Fruit fly (Drosophila melanogaster) whole organism, wandering third instar larva: ENCODE measurements around the gene CG10584.

Experiments used
- Abd-B ChIP-seq: fragments of >200 bp; optimal IDR thresholded peaks from 2 replicates; lab custom pipeline; 2017; ENCODE audit warnings: missing biosample characterization, missing genetic modification characterization
- CG32264 ChIP-seq: fragments of 200-800 bp; sonication (Bioruptor generic); optimal IDR thresholded peaks from 2 replicates; lab custom pipeline; 2016; ENCODE audit warnings: missing biosample characterization, missing genetic modification characterization
- CG9705 ChIP-seq: fragments of 200-800 bp; sonication (Bioruptor generic); optimal IDR thresholded peaks from 2 replicates; lab custom pipeline; 2018; ENCODE audit warnings: missing biosample characterization, mild to moderate bottlenecking, missing genetic modification characterization
- CrebA ChIP-seq: fragments of 200-800 bp; sonication (Bioruptor generic); optimal IDR thresholded peaks from 2 replicates; lab custom pipeline; 2016; ENCODE audit warnings: missing biosample characterization, mild to moderate bottlenecking, missing genetic modification characterization, borderline replicate concordance
- Dfd ChIP-seq: fragments of >200 bp; optimal IDR thresholded peaks from 2 replicates; lab custom pipeline; 2017; ENCODE audit warnings: missing biosample characterization, missing genetic modification characterization
- Dif ChIP-seq: fragments of 200-275, 200-300 bp; sonication (Bioruptor generic); optimal IDR thresholded peaks from 2 replicates; lab custom pipeline; 2018; ENCODE audit warnings: missing biosample characterization, missing genetic modification characterization; ENCODE audit not compliant: partially characterized antibody
- GATAd ChIP-seq: sonication (Bioruptor generic); optimal IDR thresholded peaks from 2 replicates; lab custom pipeline; 2016; ENCODE audit warnings: missing biosample characterization, missing genetic modification characterization
- Hr78 ChIP-seq: fragments of >200 bp; optimal IDR thresholded peaks from 2 replicates; lab custom pipeline; 2017; ENCODE audit warnings: missing biosample characterization, missing genetic modification characterization
- Hr83 ChIP-seq: fragments of 200-300 bp; sonication (Bioruptor generic); optimal IDR thresholded peaks from 2 replicates; lab custom pipeline; 2016; ENCODE audit warnings: missing biosample characterization, mild to moderate bottlenecking, missing genetic modification characterization, moderate library complexity; ENCODE audit not compliant: poor library complexity, severe bottlenecking
- Jra ChIP-seq: sonication (Bioruptor generic); optimal IDR thresholded peaks from 2 replicates; lab custom pipeline; 2016; ENCODE audit warnings: missing biosample characterization, missing genetic modification characterization
- Mio ChIP-seq: sonication (Bioruptor generic); optimal IDR thresholded peaks from 2 replicates; lab custom pipeline; 2016; ENCODE audit warnings: missing biosample characterization, missing genetic modification characterization
- Myc ChIP-seq: fragments of >200 bp; optimal IDR thresholded peaks from 2 replicates; lab custom pipeline; 2017
- N ChIP-seq: fragments of >200 bp; optimal IDR thresholded peaks from 2 replicates; lab custom pipeline; 2018; ENCODE audit warnings: missing biosample characterization, missing external identifiers, missing genetic modification characterization
- OdsH ChIP-seq: fragments of 200-800 bp; sonication (Bioruptor generic); optimal IDR thresholded peaks from 2 replicates; lab custom pipeline; 2016; ENCODE audit warnings: missing biosample characterization, mild to moderate bottlenecking, missing genetic modification characterization
- Rel ChIP-seq, 2 experiments: fragments of 200-800 bp; sonication (Bioruptor generic) in 1 of 2; optimal IDR thresholded peaks; 2 replicates in 1 of 2; 3 replicates in 1 of 2; lab custom pipeline; 2016 to 2019; ENCODE audit warnings: mild to moderate bottlenecking in 2 of 2, missing biosample characterization in 2 of 2, missing genetic modification characterization in 2 of 2, moderate library complexity in 1 of 2
- Sp1 ChIP-seq: fragments of 200-800 bp; sonication (Bioruptor generic); optimal IDR thresholded peaks from 3 replicates; lab custom pipeline; 2019; ENCODE audit warnings: missing biosample characterization, mild to moderate bottlenecking, missing genetic modification characterization, moderate library complexity
- Vsx2 ChIP-seq: fragments of 200-300, 225-300 bp; sonication (Bioruptor generic); optimal IDR thresholded peaks from 2 replicates; lab custom pipeline; 2018; ENCODE audit warnings: missing biosample characterization, missing genetic modification characterization; ENCODE audit not compliant: partially characterized antibody
- br ChIP-seq: fragments of 200-800 bp; sonication (Bioruptor generic); optimal IDR thresholded peaks from 2 replicates; lab custom pipeline; 2016; ENCODE audit warnings: missing biosample characterization, missing genetic modification characterization
- brk ChIP-seq: fragments of 200-800 bp; sonication (Bioruptor generic); optimal IDR thresholded peaks from 2 replicates; lab custom pipeline; 2016; ENCODE audit warnings: missing biosample characterization, mild to moderate bottlenecking, missing genetic modification characterization
- dl ChIP-seq, 2 experiments: fragments of 175-275, 200-275 bp in 1 of 2; fragments of 200-275 bp in 1 of 2; sonication (Bioruptor generic); optimal IDR thresholded peaks; lab custom pipeline; 2018; ENCODE audit warnings: mild to moderate bottlenecking in 2 of 2, missing biosample characterization in 2 of 2, missing genetic modification characterization in 2 of 2, moderate library complexity in 2 of 2; ENCODE audit not compliant: partially characterized antibody in 2 of 2, insufficient read depth in 1 of 2
- dsf ChIP-seq: sonication (Bioruptor generic); optimal IDR thresholded peaks from 2 replicates; lab custom pipeline; 2016; ENCODE audit warnings: missing biosample characterization, missing genetic modification characterization, borderline replicate concordance
- foxo ChIP-seq, 2 experiments: fragments of 200-800 bp; sonication (Bioruptor generic); optimal IDR thresholded peaks; 2 replicates in 1 of 2; 3 replicates in 1 of 2; lab custom pipeline; 2016 to 2017; ENCODE audit warnings: missing biosample characterization in 2 of 2, missing genetic modification characterization in 2 of 2
- fru ChIP-seq: fragments of 200-800 bp; sonication (Bioruptor generic); optimal IDR thresholded peaks from 3 replicates; lab custom pipeline; 2016; ENCODE audit warnings: missing biosample characterization, mild to moderate bottlenecking, missing genetic modification characterization
- h ChIP-seq: fragments of 200-800 bp; sonication (Bioruptor generic); optimal IDR thresholded peaks from 3 replicates; lab custom pipeline; 2016; ENCODE audit warnings: missing biosample characterization, mild to moderate bottlenecking, missing genetic modification characterization
- lola ChIP-seq: fragments of >200 bp; optimal IDR thresholded peaks from 2 replicates; lab custom pipeline; 2017; ENCODE audit warnings: missing biosample characterization, missing genetic modification characterization
- pan ChIP-seq: fragments of >200 bp; optimal IDR thresholded peaks from 2 replicates; lab custom pipeline; 2017
- rgr ChIP-seq: fragments of 200-800 bp; sonication (Bioruptor generic); optimal IDR thresholded peaks from 3 replicates; lab custom pipeline; 2016; ENCODE audit warnings: missing biosample characterization, mild to moderate bottlenecking, missing genetic modification characterization
- sage ChIP-seq: fragments of 200-800 bp; sonication (Bioruptor generic); optimal IDR thresholded peaks from 2 replicates; lab custom pipeline; 2016; ENCODE audit warnings: missing biosample characterization, mild to moderate bottlenecking, missing genetic modification characterization
- sv ChIP-seq: fragments of 200-800 bp; sonication (Bioruptor generic); optimal IDR thresholded peaks from 3 replicates; lab custom pipeline; 2016; ENCODE audit warnings: missing biosample characterization, missing genetic modification characterization
- tai ChIP-seq: sonication (Bioruptor generic); optimal IDR thresholded peaks from 2 replicates; lab custom pipeline; 2016; ENCODE audit warnings: missing biosample characterization, missing genetic modification characterization
- usp ChIP-seq: fragments of >200 bp; optimal IDR thresholded peaks from 2 replicates; lab custom pipeline; 2017; ENCODE audit warnings: missing biosample characterization, missing genetic modification characterization
- woc ChIP-seq: sonication (Bioruptor generic); optimal IDR thresholded peaks from 2 replicates; lab custom pipeline; 2016; ENCODE audit warnings: missing biosample characterization, mild to moderate bottlenecking, missing genetic modification characterization

Gene CG10584

DNA sequence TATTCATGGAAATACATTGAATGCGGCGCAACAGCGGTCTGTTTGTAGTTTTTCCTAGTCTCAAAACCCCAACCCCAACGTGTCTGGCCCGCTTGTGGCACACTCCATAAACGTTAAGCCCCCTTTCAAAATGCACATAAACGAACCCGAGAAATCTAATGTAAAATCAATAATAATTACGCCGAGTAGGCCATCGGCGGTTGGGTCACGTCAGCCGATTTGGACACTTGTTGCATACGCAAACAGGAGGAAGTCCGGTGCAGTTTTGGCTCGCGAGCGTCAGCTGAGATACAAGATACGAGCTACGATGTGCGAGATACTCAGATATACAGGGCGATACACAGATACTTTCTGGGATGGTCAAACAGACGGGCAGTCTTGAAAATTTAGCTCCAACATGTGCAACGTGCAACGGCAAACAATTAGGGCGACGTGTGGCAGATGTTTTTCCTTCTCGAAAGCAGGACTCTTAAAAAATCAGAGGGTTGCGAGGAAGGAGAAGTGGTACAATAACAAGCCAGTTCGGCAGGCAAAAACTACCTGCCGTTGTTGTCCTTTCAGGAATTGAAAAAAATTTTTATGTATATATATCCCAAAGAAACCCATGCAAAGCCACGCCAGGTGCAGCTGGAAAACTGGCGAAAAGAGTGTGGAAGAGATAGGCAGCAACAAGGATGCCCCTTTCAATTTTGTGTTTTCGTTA, 35.2 kb upstream of the CG10584 start:
- TF ChIP-seq Jra (GFP tag; lab: Kevin White, UChicago) (no peak), Hr83 (no peak), OdsH (GFP tag; lab: Kevin White, UChicago) (no peak), pan (lab: Kevin White, UChicago) (no peak), GATAd (GFP tag; lab: Kevin White, UChicago) (no peak), CG32264 (GFP tag; lab: Kevin White, UChicago) (no peak), sv (no peak), fru (GFP tag; lab: Kevin White, UChicago) (no peak), dl (GFP tag; optimal IDR thresholded peaks at IDR 0.05; lab: Kevin White, UChicago; ENCODE audit: insufficient read depth in 1 of 2, partially characterized antibody in 2 of 2) (no peak), Dfd (GFP tag; lab: Kevin White, UChicago) (no peak), Dif (GFP tag; lab: Kevin White, UChicago) (no peak), Myc (lab: Kevin White, UChicago) (no peak), Abd-B (GFP tag; lab: Kevin White, UChicago) (no peak), usp (no peak), tai (GFP tag; lab: Kevin White, UChicago) (no peak), Mio (GFP tag; lab: Kevin White, UChicago) (no peak), h (GFP tag; lab: Kevin White, UChicago) (no peak), br (GFP tag; lab: Kevin White, UChicago) (no peak), CG9705 (no peak)

dm6 chr3L:21065212-21065902, 34.2 kb upstream of the CG10584 start, which contains the start of gene CG43072:
TSS of gene CG43072 (plus strand) at chr3L:21065852.
- TF ChIP-seq lola (GFP tag; lab: Kevin White, UChicago), result no peak
- TF ChIP-seq Vsx2, result no peak
- peak; percentile 32 for TF ChIP-seq Sp1 (GFP tag; lab: Kevin White, UChicago)
- TF ChIP-seq Rel (GFP tag; optimal IDR thresholded peaks at IDR 0.05; lab: Kevin White, UChicago), result no peak
- peak; percentile 19 for TF ChIP-seq Rel (tag; optimal IDR thresholded peaks at IDR 0.05; lab: Kevin White, UChicago)
- TF ChIP-seq tai (GFP tag; lab: Kevin White, UChicago), result no peak
- no peak for TF ChIP-seq Mio (GFP tag; lab: Kevin White, UChicago)
- no peak for TF ChIP-seq woc (GFP tag; lab: Kevin White, UChicago)
- peak; percentile 2 for TF ChIP-seq brk (GFP tag; lab: Kevin White, UChicago)
- peak; percentile 7 for TF ChIP-seq h (GFP tag; lab: Kevin White, UChicago)
- TF ChIP-seq N (GFP tag; lab: Kevin White, UChicago), result no peak
- TF ChIP-seq Abd-B (GFP tag; lab: Kevin White, UChicago), result no peak
- TF ChIP-seq Myc (lab: Kevin White, UChicago), result peak; percentile 79
- no peak for TF ChIP-seq foxo (GFP tag; optimal IDR thresholded peaks at IDR 0.05; lab: Kevin White, UChicago)
- no peak for TF ChIP-seq CG9705
- TF ChIP-seq fru (GFP tag; lab: Kevin White, UChicago), result no peak
- peak; percentile 55 for TF ChIP-seq CrebA (GFP tag; lab: Kevin White, UChicago)
- TF ChIP-seq sage, result no peak
- TF ChIP-seq usp, result no peak
- TF ChIP-seq sv, result no peak
- no peak for TF ChIP-seq dsf (GFP tag; lab: Kevin White, UChicago)
- TF ChIP-seq Dif (GFP tag; lab: Kevin White, UChicago), result no peak

DNA sequence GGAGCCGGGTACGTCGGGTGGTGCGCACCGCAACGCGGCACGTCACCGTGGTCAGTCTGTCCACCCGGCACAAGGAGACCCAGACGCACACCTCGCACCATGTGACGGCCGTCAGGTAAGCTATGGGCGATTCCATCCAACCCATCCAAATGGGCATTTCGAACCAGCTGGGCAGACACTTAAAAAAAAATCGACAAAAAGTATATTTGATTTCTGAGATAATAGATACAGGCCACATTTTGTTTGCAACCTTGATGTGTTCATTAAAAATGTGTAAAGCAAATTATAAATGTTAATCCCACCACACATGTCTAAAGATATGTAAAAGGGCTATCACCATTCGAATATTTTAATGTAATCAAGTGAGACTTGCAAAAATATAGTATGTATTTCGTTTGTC, 33.4 kb upstream of the CG10584 start:
- TF ChIP-seq Rel (GFP tag; optimal IDR thresholded peaks at IDR 0.05; lab: Kevin White, UChicago), result no peak
- no peak for TF ChIP-seq Rel (tag; optimal IDR thresholded peaks at IDR 0.05; lab: Kevin White, UChicago)
- TF ChIP-seq Hr83, result no peak
- no peak for TF ChIP-seq Hr78
- TF ChIP-seq usp, result no peak
- no peak for TF ChIP-seq pan (lab: Kevin White, UChicago)
- no peak for TF ChIP-seq brk (GFP tag; lab: Kevin White, UChicago)
- TF ChIP-seq, all 38 proteins: peak for 0

dm6 chr3L:21061968-21062367, 30.8 kb upstream of the CG10584 start:
- TF ChIP-seq Dfd (GFP tag; lab: Kevin White, UChicago), result no peak
- peak; percentile 19 for TF ChIP-seq rgr (GFP tag; lab: Kevin White, UChicago)
